Worm (Caenorhabditis elegans): Measurements from ENCODE around the gene mks-3.
A peak's percentile ranks its signal among the peaks of the same experiment; 100 is the strongest.

The mks-3 gene

ce11 chrII:7616141-7616540 lies 32.7 kb upstream of the mks-3 start, which contains the start of gene cdc-42:
Gene cdc-42 (plus strand): TSS chrII:7616452.
- TF ChIP-seq tbp1 (GFP tag; optimal IDR thresholded peaks at IDR 0.05), result no peak
- TF ChIP-seq lin-54 (GFP tag; optimal IDR thresholded peaks at IDR 0.05), result no peak
- TF ChIP-seq cebp-1 (GFP tag; IDR thresholded peaks at IDR 0.05), result peak; percentile 72
- TF ChIP-seq cebp-1 (tag; optimal IDR thresholded peaks at IDR 0.05), result peak; percentile 94
- TF ChIP-seq tlf-1 (GFP tag; optimal IDR thresholded peaks at IDR 0.05), result no peak
- no peak for TF ChIP-seq F57C9.4 (tag; optimal IDR thresholded peaks at IDR 0.05)

ce11 chrII:7615318-7615891 lies 31.9 kb upstream of the mks-3 start:
- TF ChIP-seq madf-6 (GFP tag; IDR thresholded peaks at IDR 0.05) (peak; percentile 33; the same call in 1 of the 2 replicates), Y56A3A.18 (GFP tag; IDR thresholded peaks at IDR 0.05) (no peak), pbrm-1 (GFP tag; IDR thresholded peaks at IDR 0.05) (0 out of 2 replicates have a peak, but pooled peaks have one; percentile 23), attf-5 (GFP tag; optimal IDR thresholded peaks at IDR 0.05) (no peak), madf-3 (GFP tag; IDR thresholded peaks at IDR 0.05) (peak; percentile 92), ztf-28 (GFP tag; IDR thresholded peaks at IDR 0.05) (no peak), tbp1 (GFP tag; optimal IDR thresholded peaks at IDR 0.05) (peak; percentile 16), cebp-1 (GFP tag; IDR thresholded peaks at IDR 0.05) (no peak), cebp-1 (tag; optimal IDR thresholded peaks at IDR 0.05) (peak; percentile 2), lin-35 (GFP tag; optimal IDR thresholded peaks at IDR 0.05) (peak in 1 of 3 experiments; percentile 14), dox-1 (GFP tag; IDR thresholded peaks at IDR 0.05) (peak; percentile 47), ceh-100 (GFP tag; IDR thresholded peaks at IDR 0.05) (no peak), hmg-1.2 (GFP tag; IDR thresholded peaks at IDR 0.05) (peak; percentile 94), snpc-4 (GFP tag; optimal IDR thresholded peaks at IDR 0.05) (no peak), snpc-4 (tag; optimal IDR thresholded peaks at IDR 0.05) (no peak)

ce11 chrII:7614334-7614733 lies 30.9 kb upstream of the mks-3 start:
- peak; percentile 13 for TF ChIP-seq efl-1 (GFP tag; optimal IDR thresholded peaks at IDR 0.05)
- no peak for TF ChIP-seq lin-35 (GFP tag; optimal IDR thresholded peaks at IDR 0.05)
- no peak for TF ChIP-seq hlh-26 (GFP tag; conservative IDR thresholded peaks at IDR 0.05)
- no peak for TF ChIP-seq rcor-1 (GFP tag; IDR thresholded peaks at IDR 0.05)
- no peak for TF ChIP-seq ceh-58 (GFP tag; IDR thresholded peaks at IDR 0.05)
- TF ChIP-seq pha-4 (tag; optimal IDR thresholded peaks at IDR 0.05), result no peak

- TF ChIP-seq attf-5 (GFP tag; optimal IDR thresholded peaks at IDR 0.05) (no peak), lin-26 (GFP tag; IDR thresholded peaks at IDR 0.05) (no peak), K12H6.12 (tag; optimal IDR thresholded peaks at IDR 0.05) (no peak), F37B4.10 (GFP tag; IDR thresholded peaks at IDR 0.05) (no peak), F33H1.4 (GFP tag; IDR thresholded peaks at IDR 0.05) (no peak), egl-44 (GFP tag; IDR thresholded peaks at IDR 0.05) (no peak), ZK185.1 (tag; optimal IDR thresholded peaks at IDR 0.05; ENCODE audit: poor library complexity, severe bottlenecking) (no peak), F57C9.4 (tag; optimal IDR thresholded peaks at IDR 0.05) (no peak), nhr-120 (GFP tag; IDR thresholded peaks at IDR 0.05) (no peak), F22D6.2 (tag; optimal IDR thresholded peaks at IDR 0.05) (no peak), F23B12.7 (tag; optimal IDR thresholded peaks at IDR 0.05; ENCODE audit: insufficient read depth) (no peak), dpl-1 (GFP tag; optimal IDR thresholded peaks at IDR 0.05) (no peak), rec-8 (tag; optimal IDR thresholded peaks at IDR 0.05) (no peak), B0336.3 (GFP tag; IDR thresholded peaks at IDR 0.05) (no peak), zim-3 (tag; optimal IDR thresholded peaks at IDR 0.05) (no peak), dpff-1 (tag; optimal IDR thresholded peaks at IDR 0.05) (no peak), sdz-38 (tag; optimal IDR thresholded peaks at IDR 0.05) (no peak), ekl-4 (GFP tag; IDR thresholded peaks at IDR 0.05) (no peak), C17E4.6 (GFP tag; IDR thresholded peaks at IDR 0.05) (no peak), mel-28 (tag; optimal IDR thresholded peaks at IDR 0.05; ENCODE audit: borderline replicate concordance) (no peak)
Observed at ce11 chrII:7613241-7613782, 29.9 kb upstream of the mks-3 start, which contains the start of the genes oig-4 and R07G3.7. Gene oig-4 (plus strand): TSS chrII:7613541. Gene R07G3.7 (minus strand): TSS chrII:7613732.
